Worm (Caenorhabditis elegans): Measurements from ENCODE around the gene gtr-1.

Gene gtr-1

ce11 chrX:817984-818383 lies 15.4 kb downstream of the gtr-1 start:
- no peak for TF ChIP-seq pag-3 (tag; optimal IDR thresholded peaks at IDR 0.05; ENCODE audit: borderline replicate concordance, insufficient read depth)

- TF ChIP-seq sup-37 (GFP tag; optimal IDR thresholded peaks at IDR 0.05) (no peak), C34B4.2 (tag; optimal IDR thresholded peaks at IDR 0.05) (no peak), ama-1 (optimal IDR thresholded peaks at IDR 0.05) (no peak), elt-2 (tag; optimal IDR thresholded peaks at IDR 0.05) (peak; percentile 15), mdl-1 (tag; optimal IDR thresholded peaks at IDR 0.05) (no peak), nhr-71 (tag; optimal IDR thresholded peaks at IDR 0.05) (no peak), egl-13 (tag; optimal IDR thresholded peaks at IDR 0.05) (no peak), C16A3.4 (tag; optimal IDR thresholded peaks at IDR 0.05) (no peak), blmp-1 (tag; optimal IDR thresholded peaks at IDR 0.05) (no peak), swsn-7 (tag; optimal IDR thresholded peaks at IDR 0.05) (no peak), nhr-20 (tag; optimal IDR thresholded peaks at IDR 0.05) (no peak), lin-35 (GFP tag; optimal IDR thresholded peaks at IDR 0.05) (peak in 1 of 2 experiments; percentile 30), lin-15B (tag; optimal IDR thresholded peaks at IDR 0.05) (no peak), ceh-82 (tag; optimal IDR thresholded peaks at IDR 0.05) (no peak)
These were observed 21.2 kb downstream of the gtr-1 start for ce11 chrX:823736-824135.

ce11 chrX:825375-825774 lies 22.8 kb downstream of the gtr-1 start, which contains the start of gene daf-3:
daf-3 (minus strand) TSS chrX:825475.
- TF ChIP-seq lin-15B (tag; optimal IDR thresholded peaks at IDR 0.05) (no peak), lin-13 (GFP tag; optimal IDR thresholded peaks at IDR 0.05) (no peak), egl-13 (tag; optimal IDR thresholded peaks at IDR 0.05) (no peak), grh-1 (GFP tag; IDR thresholded peaks at IDR 0.05) (no peak), unc-86 (tag; optimal IDR thresholded peaks at IDR 0.05) (no peak), nhr-12 (tag; optimal IDR thresholded peaks at IDR 0.05) (no peak), C34B4.2 (tag; optimal IDR thresholded peaks at IDR 0.05) (no peak), unc-62 (GFP tag; optimal IDR thresholded peaks at IDR 0.05) (no peak), zag-1 (tag; optimal IDR thresholded peaks at IDR 0.05) (no peak)

DNA sequence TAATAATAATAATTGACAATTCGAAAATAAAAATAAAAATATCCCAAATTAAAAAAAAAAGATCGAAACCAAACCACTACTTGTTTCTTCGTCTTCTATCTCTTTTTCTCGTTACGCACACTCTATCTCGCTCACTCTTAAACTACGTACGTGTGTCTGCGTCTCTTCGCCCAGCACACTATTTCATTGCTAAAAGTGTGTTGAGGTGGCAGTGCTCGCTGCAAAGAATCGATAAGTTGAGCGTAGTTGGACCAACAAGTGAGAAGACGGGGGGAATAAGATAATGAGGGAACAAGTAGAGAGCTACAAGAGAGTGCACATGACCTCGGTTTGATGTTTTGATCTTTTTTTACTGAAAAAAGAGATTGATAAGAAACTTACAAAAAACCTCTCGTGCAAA lies 23.3 kb downstream of the gtr-1 start:
- TF ChIP-seq tlp-1 (tag; optimal IDR thresholded peaks at IDR 0.05) (no peak), elt-2 (tag; optimal IDR thresholded peaks at IDR 0.05) (peak; percentile 41), lin-39 (tag; optimal IDR thresholded peaks at IDR 0.05) (no peak), swsn-7 (tag; optimal IDR thresholded peaks at IDR 0.05) (peak; percentile 73), lin-35 (GFP tag; optimal IDR thresholded peaks at IDR 0.05) (peak; percentile 14 to 19), fos-1 (tag; optimal IDR thresholded peaks at IDR 0.05) (peak; percentile 43), pag-3 (tag; optimal IDR thresholded peaks at IDR 0.05; ENCODE audit: borderline replicate concordance, insufficient read depth) (no peak), hlh-17 (GFP tag; optimal IDR thresholded peaks at IDR 0.05; ENCODE audit: borderline replicate concordance) (no peak), efl-1 (optimal IDR thresholded peaks at IDR 0.05) (peak; percentile 39 to 47), efl-1 (GFP tag; optimal IDR thresholded peaks at IDR 0.05 in 1 of 2) (no peak), nhr-28 (tag; optimal IDR thresholded peaks at IDR 0.05) (no peak), mab-9 (GFP tag; IDR thresholded peaks at IDR 0.05) (no peak), hpl-2 (GFP tag; optimal IDR thresholded peaks at IDR 0.05) (no peak), F16B12.6 (tag; optimal IDR thresholded peaks at IDR 0.05) (no peak), egl-13 (tag; optimal IDR thresholded peaks at IDR 0.05) (peak; percentile 70), dsc-1 (tag; optimal IDR thresholded peaks at IDR 0.05) (peak; percentile 66), mdl-1 (tag; optimal IDR thresholded peaks at IDR 0.05) (no peak), tbx-2 (tag; optimal IDR thresholded peaks at IDR 0.05) (peak; percentile 64), nhr-12 (tag; optimal IDR thresholded peaks at IDR 0.05) (no peak), pax-3 (tag; optimal IDR thresholded peaks at IDR 0.05) (no peak), fkh-4 (tag; optimal IDR thresholded peaks at IDR 0.05; ENCODE audit: borderline replicate concordance) (no peak), fkh-10 (GFP tag; optimal IDR thresholded peaks at IDR 0.05) (peak; percentile 17), ceh-88 (GFP tag; IDR thresholded peaks at IDR 0.05) (no peak), nhr-77 (tag; optimal IDR thresholded peaks at IDR 0.05) (no peak), fkh-8 (tag; optimal IDR thresholded peaks at IDR 0.05) (peak; percentile 40), ceh-82 (tag; optimal IDR thresholded peaks at IDR 0.05) (peak in 2 of 3 experiments; percentile 56 to 57), ceh-8 (GFP tag; optimal IDR thresholded peaks at IDR 0.05) (no peak), nhr-90 (tag; optimal IDR thresholded peaks at IDR 0.05; ENCODE audit: poor library complexity) (no peak), blmp-1 (tag; optimal IDR thresholded peaks at IDR 0.05) (no peak), unc-62 (GFP tag; optimal IDR thresholded peaks at IDR 0.05) (no peak), C04F5.9 (tag; optimal IDR thresholded peaks at IDR 0.05) (no peak), sup-37 (GFP tag; optimal IDR thresholded peaks at IDR 0.05) (no peak), lsy-2 (tag; optimal IDR thresholded peaks at IDR 0.05) (peak; percentile 41 to 48), isw-1 (GFP tag; IDR thresholded peaks at IDR 0.05) (peak; percentile 23; the same call in 1 of the 2 replicates), Y116A8C.19 (tag; optimal IDR thresholded peaks at IDR 0.05; ENCODE audit: borderline replicate concordance) (no peak)
